Worm (Caenorhabditis elegans) whole organism, L4 larva: Measurements from ENCODE around the gene F20C5.6.

ENCODE experiments used
- F10B5.3 ChIP-seq: sonication (generic microtip); optimal IDR thresholded peaks from 2 replicates; lab custom pipeline; 2016; ENCODE audit warnings: mild to moderate bottlenecking, missing genetic modification characterization, missing compliant biosample characterization
- F37D6.2 ChIP-seq: sonication (generic microtip); optimal IDR thresholded peaks from 2 replicates; lab custom pipeline; 2016; ENCODE audit warnings: mild to moderate bottlenecking, missing genetic modification characterization, missing compliant biosample characterization
- R02D3.7 ChIP-seq: fragments of 150-350 bp; sonication (generic microtip); optimal IDR thresholded peaks from 3 replicates; lab custom pipeline; 2014; ENCODE audit warnings: missing biosample characterization, missing genetic modification characterization
- T26A8.4 ChIP-seq: fragments of 200-800 bp; sonication (Bioruptor generic); IDR thresholded peaks from 2 replicates; pipeline ENCODE4 v1.3.6; 2022; ENCODE audit warnings: missing genetic modification characterization, missing compliant biosample characterization
- Y105C5A.15 ChIP-seq: fragments of 200-800 bp; sonication (Bioruptor generic); IDR thresholded peaks from 2 replicates; pipeline ENCODE4 v1.3.6; 2022; ENCODE audit warnings: missing genetic modification characterization, missing compliant biosample characterization
- Y5F2A.4 ChIP-seq: fragments of 200-800 bp; sonication (Bioruptor generic); optimal IDR thresholded peaks from 2 replicates; lab custom pipeline; 2018; ENCODE audit warnings: mild to moderate bottlenecking, missing genetic modification characterization, missing compliant biosample characterization
- Y75B8A.6 ChIP-seq: fragments of 200-800 bp; sonication (Bioruptor generic); IDR thresholded peaks from 2 replicates; pipeline ENCODE4 v1.3.6; 2022; ENCODE audit warnings: missing genetic modification reagents, missing genetic modification characterization, missing compliant biosample characterization
- ZK337.2 ChIP-seq: fragments of 200-800 bp; sonication (Bioruptor generic); IDR thresholded peaks from 2 replicates; pipeline ENCODE4 v1.3.6; 2022; ENCODE audit warnings: missing genetic modification reagents, missing genetic modification characterization, missing compliant biosample characterization
- ZK546.5 ChIP-seq, 2 experiments: sonication (generic microtip); optimal IDR thresholded peaks; 2 replicates each; lab custom pipeline; 2017; ENCODE audit warnings: missing biosample characterization in 2 of 2, missing genetic modification characterization in 2 of 2
- aha-1 ChIP-seq: fragments of 150-350 bp; peaks from one replicate; lab custom pipeline; 2014; ENCODE audit warnings: missing biosample characterization, missing genetic modification characterization
- aly-2 ChIP-seq: sonication (generic microtip); optimal IDR thresholded peaks from 2 replicates; lab custom pipeline; 2018; ENCODE audit warnings: missing biosample characterization, missing genetic modification characterization
- attf-4 ChIP-seq: sonication (generic microtip); optimal IDR thresholded peaks from 3 replicates; lab custom pipeline; 2017; ENCODE audit warnings: missing biosample characterization, missing genetic modification characterization
- ceh-32 ChIP-seq: sonication (generic microtip); optimal IDR thresholded peaks from 2 replicates; lab custom pipeline; 2016; ENCODE audit warnings: mild to moderate bottlenecking, missing genetic modification characterization, missing compliant biosample characterization; ENCODE audit not compliant: poor library complexity
- ceh-44 ChIP-seq: fragments of 200-800 bp; sonication (Bioruptor generic); IDR thresholded peaks from 2 replicates; pipeline ENCODE4 v1.3.6; 2022; ENCODE audit warnings: missing genetic modification reagents, missing genetic modification characterization, missing compliant biosample characterization
- ceh-82 ChIP-seq: sonication (generic microtip); optimal IDR thresholded peaks from 2 replicates; lab custom pipeline; 2017; ENCODE audit warnings: missing biosample characterization, missing genetic modification characterization
- daf-16 ChIP-seq, 3 experiments: sonication (generic microtip); optimal IDR thresholded peaks; 2 replicates each; lab custom pipeline; 2016 to 2017; ENCODE audit warnings: missing genetic modification characterization in 3 of 3, missing genetic modification reagents in 3 of 3, mild to moderate bottlenecking in 2 of 3, missing compliant biosample characterization in 2 of 3, missing biosample characterization in 1 of 3, moderate library complexity in 1 of 3
- dpl-1 ChIP-seq: fragments of 150-350 bp; optimal IDR thresholded peaks from 2 replicates; lab custom pipeline; 2014; ENCODE audit warnings: missing biosample characterization, missing genetic modification reagents, missing genetic modification characterization
- duxl-1 ChIP-seq: sonication (generic microtip); optimal IDR thresholded peaks from 2 replicates; lab custom pipeline; 2016; ENCODE audit warnings: mild to moderate bottlenecking, missing genetic modification characterization, moderate library complexity, missing compliant biosample characterization; ENCODE audit not compliant: poor library complexity
- egl-43 ChIP-seq: fragments of 200-800 bp; sonication (Bioruptor generic); IDR thresholded peaks from 2 replicates; pipeline ENCODE4 v1.3.6; 2022; ENCODE audit warnings: missing genetic modification reagents, missing genetic modification characterization, missing compliant biosample characterization
- fos-1 ChIP-seq: fragments of 150-350 bp; optimal IDR thresholded peaks from 2 replicates; lab custom pipeline; 2014; ENCODE audit warnings: missing biosample characterization, missing genetic modification characterization
- hlh-11 ChIP-seq: fragments of 200-800 bp; sonication (Bioruptor generic); optimal IDR thresholded peaks from 2 replicates; lab custom pipeline; 2018; ENCODE audit warnings: mild to moderate bottlenecking, missing genetic modification characterization, missing compliant biosample characterization
- hmg-1.1 ChIP-seq: fragments of 200-800 bp; sonication (Bioruptor generic); IDR thresholded peaks from 2 replicates; pipeline ENCODE4 v1.3.6; 2022; ENCODE audit warnings: missing genetic modification reagents, missing genetic modification characterization, missing compliant biosample characterization
- lin-15B ChIP-seq: fragments of 150-350 bp; sonication (generic microtip); optimal IDR thresholded peaks from 3 replicates; lab custom pipeline; 2014; ENCODE audit warnings: missing biosample characterization, missing genetic modification characterization
- lin-39 ChIP-seq: fragments of 150-350 bp; optimal IDR thresholded peaks from 2 replicates; lab custom pipeline; 2014; ENCODE audit warnings: missing biosample characterization, missing genetic modification reagents, missing genetic modification characterization
- lir-3 ChIP-seq: sonication (generic microtip); optimal IDR thresholded peaks from 2 replicates; lab custom pipeline; 2016; ENCODE audit warnings: mild to moderate bottlenecking, missing genetic modification characterization, missing compliant biosample characterization
- madf-5 ChIP-seq, 2 experiments: fragments of 200-800 bp; sonication (Bioruptor generic); IDR thresholded peaks; 2 replicates each; pipeline ENCODE4 v1.3.6; 2022; ENCODE audit warnings: missing compliant biosample characterization in 2 of 2, missing genetic modification characterization in 2 of 2
- madf-9 ChIP-seq: fragments of 200-800 bp; sonication (Bioruptor generic); conservative IDR thresholded peaks from 2 replicates; pipeline ENCODE4 v1.3.6; 2022; ENCODE audit warnings: missing genetic modification reagents, missing genetic modification characterization, missing compliant biosample characterization
- mdl-1 ChIP-seq, 2 experiments: fragments of 150-350 bp in 1 of 2; sonication (generic microtip) in 1 of 2; optimal IDR thresholded peaks; 2 replicates each; lab custom pipeline; 2014 to 2017; ENCODE audit warnings: missing biosample characterization in 2 of 2, missing genetic modification characterization in 2 of 2
- mdt-29 ChIP-seq: fragments of 200-800 bp; sonication (Bioruptor generic); IDR thresholded peaks from 2 replicates; pipeline ENCODE4 v1.3.6; 2022; ENCODE audit warnings: missing genetic modification reagents, missing genetic modification characterization, missing compliant biosample characterization
- mep-1 ChIP-seq: fragments of 150-350 bp; sonication (generic microtip); optimal IDR thresholded peaks from 3 replicates; lab custom pipeline; 2014; ENCODE audit warnings: missing biosample characterization, missing genetic modification characterization
- mes-2 ChIP-seq: sonication (generic microtip); optimal IDR thresholded peaks from 2 replicates; lab custom pipeline; 2016; ENCODE audit warnings: missing genotype, mild to moderate bottlenecking, missing genetic modification characterization, missing compliant biosample characterization; ENCODE audit not compliant: poor library complexity, severe bottlenecking
- mxl-2 ChIP-seq: fragments of 200-800 bp; sonication (Bioruptor generic); conservative IDR thresholded peaks from 2 replicates; pipeline ENCODE4 v1.3.6; 2022; ENCODE audit warnings: missing genetic modification reagents, missing genetic modification characterization, missing compliant biosample characterization
- mxl-3 ChIP-seq: fragments of 200-800 bp; sonication (Bioruptor generic); optimal IDR thresholded peaks from 2 replicates; lab custom pipeline; 2018; ENCODE audit warnings: mild to moderate bottlenecking, missing genetic modification characterization, missing compliant biosample characterization
- nhr-10 ChIP-seq: fragments of 150-350 bp; optimal IDR thresholded peaks from 2 replicates; lab custom pipeline; 2014; ENCODE audit warnings: missing biosample characterization, missing genetic modification characterization
- nhr-102 ChIP-seq: sonication (generic microtip); optimal IDR thresholded peaks from 2 replicates; lab custom pipeline; 2016; ENCODE audit warnings: mild to moderate bottlenecking, missing genetic modification characterization, moderate library complexity, missing compliant biosample characterization
- nhr-25 ChIP-seq: sonication (generic microtip); optimal IDR thresholded peaks from 2 replicates; lab custom pipeline; 2017; ENCODE audit warnings: missing genetic modification characterization, mild to moderate bottlenecking, missing compliant biosample characterization, antibody characterized with exemption, moderate library complexity, borderline replicate concordance; ENCODE audit not compliant: insufficient read depth
- nhr-6 ChIP-seq: fragments of 150-350 bp; optimal IDR thresholded peaks from 2 replicates; lab custom pipeline; 2014; ENCODE audit warnings: missing biosample characterization, missing genetic modification characterization
- nhr-76 ChIP-seq: fragments of 150-350 bp; optimal IDR thresholded peaks from 2 replicates; lab custom pipeline; 2014; ENCODE audit warnings: missing biosample characterization, missing genetic modification characterization
- nhr-77 ChIP-seq: fragments of 150-350 bp; optimal IDR thresholded peaks from 2 replicates; lab custom pipeline; 2014; ENCODE audit warnings: missing biosample characterization, missing genetic modification characterization
- pha-4 ChIP-seq, 2 experiments: fragments of 150-350 bp in 1 of 2; fragments of 200-800 bp in 1 of 2; sonication (Bioruptor generic) in 1 of 2; IDR thresholded peaks in 1 of 2; optimal IDR thresholded peaks in 1 of 2; 2 replicates each; pipeline versions ENCODE4 v1.3.6 to Lab custom; 2014 to 2022; ENCODE audit warnings: missing genetic modification characterization in 2 of 2, missing genetic modification reagents in 2 of 2, missing biosample characterization in 1 of 2, missing compliant biosample characterization in 1 of 2
- sdz-12 ChIP-seq: fragments of 200-800 bp; sonication (Bioruptor generic); optimal IDR thresholded peaks from 2 replicates; lab custom pipeline; 2018; ENCODE audit warnings: mild to moderate bottlenecking, missing genetic modification characterization, missing compliant biosample characterization
- skn-1 ChIP-seq: fragments of 150-350 bp; optimal IDR thresholded peaks from 2 replicates; lab custom pipeline; 2014; ENCODE audit warnings: missing biosample characterization, missing genetic modification characterization
- snpc-4 ChIP-seq: fragments of 150-350 bp; optimal IDR thresholded peaks from 2 replicates; lab custom pipeline; 2014; ENCODE audit warnings: missing biosample characterization, missing genetic modification characterization
- spr-1 ChIP-seq: sonication (generic microtip); optimal IDR thresholded peaks from 2 replicates; lab custom pipeline; 2016; ENCODE audit warnings: mild to moderate bottlenecking, missing genetic modification characterization, missing compliant biosample characterization
- tag-97 ChIP-seq: fragments of 200-800 bp; sonication (Bioruptor generic); IDR thresholded peaks from 2 replicates; pipeline ENCODE4 v1.3.6; 2022; ENCODE audit warnings: missing genetic modification characterization, missing compliant biosample characterization
- unc-62 ChIP-seq, 3 experiments: fragments of 150-350 bp in 1 of 3; sonication (generic microtip); optimal IDR thresholded peaks in 2 of 3; peaks in 1 of 3; 1 replicate in 1 of 3; 2 replicates in 2 of 3; lab custom pipeline; 2014 to 2017; ENCODE audit warnings: missing biosample characterization in 3 of 3, missing genetic modification characterization in 3 of 3, missing genetic modification reagents in 3 of 3, missing genotype in 1 of 3
- vab-7 ChIP-seq: fragments of 200-800 bp; sonication (Bioruptor generic); IDR thresholded peaks from 2 replicates; pipeline ENCODE4 v1.3.6; 2022; ENCODE audit warnings: missing genetic modification reagents, missing genetic modification characterization, missing compliant biosample characterization
- zfp-2 ChIP-seq: sonication (generic microtip); optimal IDR thresholded peaks from 2 replicates; lab custom pipeline; 2016; ENCODE audit warnings: mild to moderate bottlenecking, missing genetic modification characterization, missing compliant biosample characterization

F20C5.6 gene

DNA sequence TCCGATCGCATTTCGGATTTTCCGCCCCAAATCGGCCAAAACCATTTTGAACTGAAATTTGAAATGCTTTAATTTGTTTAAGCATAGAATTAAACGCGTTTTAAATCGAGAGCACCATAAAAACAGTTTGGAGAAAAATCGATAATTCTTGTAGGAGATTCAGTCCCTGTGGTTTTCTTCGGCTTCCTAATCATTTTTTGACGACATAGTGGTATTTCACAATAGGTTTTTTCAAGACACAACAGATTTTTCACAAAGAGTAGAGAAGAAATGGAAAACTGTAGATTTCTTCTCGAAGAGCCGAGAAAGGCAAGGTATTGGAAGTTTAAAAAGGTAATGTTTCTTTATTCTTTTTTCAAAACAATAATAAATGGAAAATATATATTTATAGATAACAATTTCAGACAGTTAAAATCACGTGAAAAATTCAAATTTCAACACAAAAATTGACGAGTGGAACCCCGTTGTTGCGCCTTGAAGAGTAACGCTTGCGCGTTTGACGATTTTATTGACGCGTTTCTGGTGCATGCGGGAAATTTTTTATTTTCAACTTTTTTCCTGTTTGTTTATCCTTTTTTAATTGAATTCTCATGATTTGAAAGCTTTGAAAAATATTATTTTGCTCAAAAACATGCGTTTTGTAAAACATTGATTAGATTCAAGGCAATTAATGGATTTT is 29.2 kb downstream of the F20C5.6 start, which contains the start of gene F21D5.7:
F21D5.7 (minus strand) TSS at position 51 of the 679 bp plus-strand sequence.
- no peak for TF ChIP-seq ZK546.5 (tag; optimal IDR thresholded peaks at IDR 0.05; lab: Kevin White, UChicago)
- no peak for TF ChIP-seq vab-7
- peak; percentile 22 for TF ChIP-seq F37D6.2 (tag; lab: Kevin White, UChicago)
- peak; percentile 46 for TF ChIP-seq nhr-6 (tag; lab: Kevin White, UChicago)
- TF ChIP-seq nhr-77 (tag; lab: Kevin White, UChicago): peak; percentile 58
- no peak for TF ChIP-seq madf-5 (GFP tag; IDR thresholded peaks at IDR 0.05; lab: Robert Waterston, UW)
- TF ChIP-seq ceh-32 (tag; lab: Kevin White, UChicago): no peak
- peak; percentile 34; the same call in 1 of the 2 replicates for TF ChIP-seq hmg-1.1 (GFP tag; lab: Robert Waterston, UW)
- TF ChIP-seq nhr-102 (tag; lab: Kevin White, UChicago): peak; percentile 74
- TF ChIP-seq ceh-82: no peak
- 0 out of 2 replicates have a peak, but pooled peaks have one; percentile 37 for TF ChIP-seq madf-9
- peak in 1 of 2 experiments; percentile 51 for TF ChIP-seq unc-62 (GFP tag; optimal IDR thresholded peaks at IDR 0.05 in 1 of 2; lab: Kevin White, UChicago)
- TF ChIP-seq unc-62 (tag; optimal IDR thresholded peaks at IDR 0.05; lab: Kevin White, UChicago): no peak
- peak; percentile 76 for TF ChIP-seq mes-2 (tag; lab: Kevin White, UChicago)
- no peak for TF ChIP-seq zfp-2
- no peak for TF ChIP-seq Y75B8A.6 (GFP tag; lab: Robert Waterston, UW)
- TF ChIP-seq sdz-12 (GFP tag; lab: Kevin White, UChicago): no peak
- TF ChIP-seq mxl-3: peak; percentile 15
- no peak for TF ChIP-seq skn-1 (tag; lab: Kevin White, UChicago)
- peak; percentile 46 for TF ChIP-seq spr-1 (tag; lab: Kevin White, UChicago)
- peak; percentile 52; the same call in 1 of the 2 replicates for TF ChIP-seq pha-4 (GFP tag; IDR thresholded peaks at IDR 0.05; lab: Robert Waterston, UW)
- peak; percentile 80 for TF ChIP-seq pha-4 (tag; optimal IDR thresholded peaks at IDR 0.05; lab: Kevin White, UChicago)
- no peak for TF ChIP-seq egl-43 (GFP tag; lab: Robert Waterston, UW)
- no peak for TF ChIP-seq ZK337.2 (GFP tag; lab: Robert Waterston, UW)
- peak; percentile 86 for TF ChIP-seq dpl-1 (GFP tag; lab: Kevin White, UChicago)
- TF ChIP-seq aly-2 (tag; lab: Kevin White, UChicago): no peak
- TF ChIP-seq Y105C5A.15 (GFP tag; lab: Robert Waterston, UW): no peak
- TF ChIP-seq snpc-4 (tag; lab: Kevin White, UChicago): no peak
- no peak for TF ChIP-seq mxl-2
- TF ChIP-seq nhr-76 (tag; lab: Kevin White, UChicago): no peak
- TF ChIP-seq lin-39 (tag; lab: Kevin White, UChicago): no peak
- TF ChIP-seq attf-4: no peak
- TF ChIP-seq nhr-25: no peak
- TF ChIP-seq mdl-1 (tag; optimal IDR thresholded peaks at IDR 0.05; lab: Kevin White, UChicago): peak in 1 of 2 experiments; percentile 51
- TF ChIP-seq lir-3 (tag; lab: Kevin White, UChicago): no peak
- no peak for TF ChIP-seq Y5F2A.4 (GFP tag; lab: Kevin White, UChicago)
- TF ChIP-seq aha-1 (tag; lab: Kevin White, UChicago): peak; percentile 76
- TF ChIP-seq mep-1 (tag; lab: Kevin White, UChicago): peak; percentile 80
- no peak for TF ChIP-seq mdt-29 (GFP tag; lab: Robert Waterston, UW)
- TF ChIP-seq R02D3.7 (tag; lab: Kevin White, UChicago): no peak
- TF ChIP-seq T26A8.4: peak; percentile 94; the same call in 1 of the 2 replicates
- no peak for TF ChIP-seq fos-1 (tag; lab: Kevin White, UChicago)
- no peak for TF ChIP-seq tag-97 (GFP tag; lab: Robert Waterston, UW)
- no peak for TF ChIP-seq lin-15B (tag; lab: Kevin White, UChicago)
- no peak for TF ChIP-seq F10B5.3 (tag; lab: Kevin White, UChicago)
- peak in 1 of 2 experiments; percentile 34 for TF ChIP-seq daf-16 (GFP tag; optimal IDR thresholded peaks at IDR 0.05; lab: Kevin White, UChicago)
- peak; percentile 70 for TF ChIP-seq daf-16 (tag; optimal IDR thresholded peaks at IDR 0.05; lab: Kevin White, UChicago)
- no peak for TF ChIP-seq nhr-10
- TF ChIP-seq duxl-1: peak; percentile 72
- TF ChIP-seq ceh-44 (GFP tag; lab: Robert Waterston, UW): no peak
- peak; percentile 84 for TF ChIP-seq hlh-11 (tag; lab: Kevin White, UChicago)
